Worm (Caenorhabditis elegans) whole organism, young adult: ENCODE data around the gene spp-12.

Experiments used
- ama-1 ChIP-seq, 3 experiments: fragments of 150-350 bp in 1 of 3; sonication (generic microtip) in 2 of 3; optimal IDR thresholded peaks; 2 replicates each; lab custom pipeline; 2014 to 2018; ENCODE audit warnings: missing biosample characterization in 2 of 3, missing genetic modification characterization in 2 of 3, missing genetic modification reagents in 2 of 3
- cebp-2 ChIP-seq: fragments of 200-800 bp; sonication (Bioruptor generic); IDR thresholded peaks from 2 replicates; pipeline ENCODE4 v1.3.6; 2022; ENCODE audit warnings: missing genetic modification characterization, missing compliant biosample characterization

DNA sequence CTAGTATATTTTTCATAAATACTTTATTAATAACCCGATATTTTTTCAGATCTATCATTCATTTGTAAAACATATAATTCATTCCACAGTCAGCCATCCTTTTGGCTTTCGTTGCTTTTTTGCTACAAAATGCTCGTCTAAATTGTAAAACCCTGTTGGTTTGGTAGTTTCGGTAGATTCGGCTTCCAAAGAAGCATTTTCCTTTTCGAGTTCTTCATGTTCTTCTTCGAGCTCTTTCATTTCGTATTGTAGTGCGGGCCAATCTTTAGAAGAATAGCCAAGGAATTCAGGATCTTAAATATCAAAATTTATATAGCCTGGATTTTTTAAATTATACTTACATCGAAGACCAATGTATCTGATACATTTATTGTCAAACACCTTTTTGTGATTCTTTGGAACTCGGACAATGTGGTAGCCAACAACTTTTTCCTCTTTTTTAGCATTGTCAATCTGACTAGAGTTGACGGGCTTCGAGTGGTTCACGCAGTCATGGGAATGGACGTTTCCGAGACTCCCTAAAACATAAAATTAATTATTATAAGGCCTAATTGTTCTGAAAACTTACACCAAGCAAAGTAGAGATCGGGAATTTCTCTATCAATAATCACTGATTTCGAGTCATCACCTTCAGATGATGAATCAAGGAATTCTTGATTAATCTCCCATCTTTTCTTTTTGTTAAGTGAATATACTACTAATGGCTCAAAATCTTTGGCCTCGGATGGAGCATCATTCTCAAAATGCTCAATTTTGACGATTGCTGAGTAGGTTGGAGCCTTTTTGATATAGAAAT is 18.7 kb downstream of the spp-12 start:
- peak; percentile 53 for TF ChIP-seq ama-1 (optimal IDR thresholded peaks at IDR 0.05; lab: Kevin White, UChicago)
- no peak for TF ChIP-seq ama-1 (GFP tag; optimal IDR thresholded peaks at IDR 0.05; lab: Kevin White, UChicago)
- no peak for TF ChIP-seq cebp-2 (GFP tag; lab: Robert Waterston, UW)
